Worm (Caenorhabditis elegans) whole organism, early embryonic: ENCODE measurements around the gene T23C6.4.

Source experiments
- B0310.2 ChIP-seq: sonication (generic microtip); optimal IDR thresholded peaks from 2 replicates; lab custom pipeline; 2016; ENCODE audit warnings: mild to moderate bottlenecking, missing genetic modification characterization, missing compliant biosample characterization
- ama-1 ChIP-seq: fragments of 150-350 bp; optimal IDR thresholded peaks from 2 replicates; lab custom pipeline; 2014
- ceh-13 ChIP-seq: fragments of 200-800 bp; sonication (Bioruptor generic); optimal IDR thresholded peaks from 2 replicates; lab custom pipeline; 2018; ENCODE audit warnings: mild to moderate bottlenecking, missing genetic modification characterization, missing compliant biosample characterization
- hnd-1 ChIP-seq: sonication (generic microtip); optimal IDR thresholded peaks from 2 replicates; lab custom pipeline; 2016; ENCODE audit warnings: missing genetic modification characterization, missing compliant biosample characterization
- sea-1 ChIP-seq: fragments of 200-800 bp; sonication (Bioruptor generic); conservative IDR thresholded peaks from 2 replicates; pipeline ENCODE4 v1.3.6; 2022; ENCODE audit warnings: missing genetic modification characterization, missing compliant biosample characterization
- tbx-11 ChIP-seq: fragments of 200-800 bp; sonication (Bioruptor generic); IDR thresholded peaks from 2 replicates; pipeline ENCODE4 v1.3.6; 2022; ENCODE audit warnings: missing genetic modification characterization, missing compliant biosample characterization
- tbx-37 ChIP-seq: fragments of 200-800 bp; sonication (Bioruptor generic); conservative IDR thresholded peaks from 2 replicates; pipeline ENCODE4 v1.3.6; 2022; ENCODE audit warnings: missing genetic modification reagents, missing genetic modification characterization, missing compliant biosample characterization
- tra-4 ChIP-seq: sonication (generic microtip); optimal IDR thresholded peaks from 2 replicates; lab custom pipeline; 2017; ENCODE audit warnings: missing genetic modification characterization, missing compliant biosample characterization

- TF ChIP-seq B0310.2 (tag; lab: Kevin White, UChicago) = no peak
- no peak for TF ChIP-seq ama-1 (lab: Kevin White, UChicago)
- no peak for TF ChIP-seq ceh-13 (GFP tag; lab: Kevin White, UChicago)
- TF ChIP-seq sea-1 (GFP tag; lab: Robert Waterston, UW) = no peak
- TF ChIP-seq hnd-1 (tag; lab: Kevin White, UChicago) = no peak
- TF ChIP-seq tra-4 (tag; lab: Kevin White, UChicago) = no peak
- no peak for TF ChIP-seq tbx-11 (GFP tag; lab: Robert Waterston, UW)
- no peak for TF ChIP-seq tbx-37 (GFP tag; lab: Robert Waterston, UW)
These were observed 39.2 kb downstream of the T23C6.4 start, which contains the start of gene lido-5 for ce11 chrX:17110555-17110954.
